Worm (Caenorhabditis elegans): Measurements from ENCODE around the gene clec-181.

ce11 chrIV:8571138-8571537 is 24.7 kb upstream of the clec-181 start, which contains the start of gene Y59H11AM.1:
- TF ChIP-seq rnt-1 (tag; optimal IDR thresholded peaks at IDR 0.05): no peak
- no peak for TF ChIP-seq fkh-10 (GFP tag; optimal IDR thresholded peaks at IDR 0.05)
- TF ChIP-seq fos-1 (tag; optimal IDR thresholded peaks at IDR 0.05): no peak
- no peak for TF ChIP-seq mep-1 (tag; optimal IDR thresholded peaks at IDR 0.05)
- TF ChIP-seq lin-13 (GFP tag; optimal IDR thresholded peaks at IDR 0.05): no peak
- no peak for TF ChIP-seq lin-15B (tag; optimal IDR thresholded peaks at IDR 0.05)
- TF ChIP-seq lir-3 (tag; optimal IDR thresholded peaks at IDR 0.05; ENCODE audit: poor library complexity): no peak
- TF ChIP-seq skn-1 (tag; optimal IDR thresholded peaks at IDR 0.05): no peak
- no peak for TF ChIP-seq jun-1 (tag; optimal IDR thresholded peaks at IDR 0.05)
